Fruit fly (Drosophila melanogaster) whole organism, pupa: ENCODE data around the gene kri.

Experiments
- CG10348 ChIP-seq: fragments of 200-800 bp; sonication (Bioruptor generic); IDR thresholded peaks from 2 replicates; pipeline ENCODE4 v1.3.6; 2022; ENCODE audit warnings: missing biosample characterization, missing genetic modification characterization
- CG14655 ChIP-seq: fragments of 200-800 bp; sonication (Bioruptor generic); optimal IDR thresholded peaks from 3 replicates; lab custom pipeline; 2017; ENCODE audit warnings: mild to moderate bottlenecking, missing biosample characterization, missing genetic modification reagents, missing genetic modification characterization
- D1 ChIP-seq: fragments of 200-800 bp; sonication (Bioruptor generic); optimal IDR thresholded peaks from 2 replicates; lab custom pipeline; 2018; ENCODE audit warnings: missing biosample characterization, mild to moderate bottlenecking, missing genetic modification characterization, moderate library complexity
- Pif1B ChIP-seq: fragments of 200-800 bp; sonication (Bioruptor generic); optimal IDR thresholded peaks from 3 replicates; lab custom pipeline; 2016; ENCODE audit warnings: missing biosample characterization, missing genetic modification characterization

DNA sequence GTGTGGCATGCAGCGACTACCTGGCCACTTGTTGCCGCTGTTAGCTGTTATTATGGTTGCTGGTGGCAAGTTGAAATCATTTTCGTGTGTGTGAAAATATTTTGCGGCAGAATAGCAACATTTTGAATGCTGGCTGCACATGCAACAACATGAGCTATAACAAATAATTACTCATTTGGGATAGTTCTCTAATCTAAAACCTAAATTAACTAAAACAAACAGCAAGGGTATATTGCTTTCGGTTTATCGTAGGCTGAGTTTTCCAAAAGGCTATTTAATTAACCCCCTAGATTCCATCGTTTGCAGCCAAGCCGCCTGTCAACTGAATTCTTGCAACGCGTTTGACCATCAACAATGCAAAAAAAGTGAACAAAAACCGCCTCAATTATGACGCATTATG, 24.0 kb downstream of the kri start:
- TF ChIP-seq Pif1B (GFP tag; lab: Kevin White, UChicago) (no peak), CG14655 (GFP tag; lab: Kevin White, UChicago) (no peak), D1 (tag; lab: Kevin White, UChicago) (no peak), CG10348 (GFP tag; lab: Robert Waterston, UW) (no peak)
